Worm (Caenorhabditis elegans): Measurements from ENCODE around the gene pals-38.

The pals-38 gene

ce11 chrV:12408996-12409395 lies 37.8 kb downstream of the pals-38 start (continued):
- TF ChIP-seq fos-1 (tag; optimal IDR thresholded peaks at IDR 0.05) = peak; percentile 44

ce11 chrV:12408525-12408924 lies 38.3 kb downstream of the pals-38 start, which contains the start of gene cdr-4:
cdr-4 (minus strand) TSS chrV:12408625.
- TF ChIP-seq crh-2 (tag; optimal IDR thresholded peaks at IDR 0.05) (no peak), F13H6.1 (tag; optimal IDR thresholded peaks at IDR 0.05) (no peak), R02D3.7 (tag; optimal IDR thresholded peaks at IDR 0.05) (no peak), ztf-1 (GFP tag; conservative IDR thresholded peaks at IDR 0.05) (no peak), mbf-1 (tag; optimal IDR thresholded peaks at IDR 0.05) (no peak), ceh-82 (tag; optimal IDR thresholded peaks at IDR 0.05) (no peak), C34F6.9 (tag; optimal IDR thresholded peaks at IDR 0.05) (no peak), snpc-4 (tag; optimal IDR thresholded peaks at IDR 0.05) (no peak), ztf-11 (tag; optimal IDR thresholded peaks at IDR 0.05) (no peak), skn-1 (tag; optimal IDR thresholded peaks at IDR 0.05) (no peak), mab-5 (tag; optimal IDR thresholded peaks at IDR 0.05) (no peak), zag-1 (tag; optimal IDR thresholded peaks at IDR 0.05) (no peak), lin-11 (tag; optimal IDR thresholded peaks at IDR 0.05) (no peak), aly-2 (tag; optimal IDR thresholded peaks at IDR 0.05) (no peak)

- TF ChIP-seq ama-1 (optimal IDR thresholded peaks at IDR 0.05) (no peak), nhr-12 (tag; optimal IDR thresholded peaks at IDR 0.05) (no peak), nhr-77 (tag; optimal IDR thresholded peaks at IDR 0.05) (no peak), nhr-25 (tag; optimal IDR thresholded peaks at IDR 0.05) (no peak), unc-62 (GFP tag; optimal IDR thresholded peaks at IDR 0.05) (no peak), unc-55 (GFP tag; optimal IDR thresholded peaks at IDR 0.05) (no peak)
These were observed 40.3 kb downstream of the pals-38 start for ce11 chrV:12406514-12406913.

- TF ChIP-seq alr-1 (tag; optimal IDR thresholded peaks at IDR 0.05) (no peak), nhr-6 (tag; optimal IDR thresholded peaks at IDR 0.05) (no peak), ZK546.5 (tag; optimal IDR thresholded peaks at IDR 0.05) (no peak), unc-55 (GFP tag; optimal IDR thresholded peaks at IDR 0.05) (no peak), C34F6.9 (tag; optimal IDR thresholded peaks at IDR 0.05) (no peak), egl-27 (tag; optimal IDR thresholded peaks at IDR 0.05) (no peak), nhr-129 (tag; optimal IDR thresholded peaks at IDR 0.05) (no peak), unc-62 (GFP tag; optimal IDR thresholded peaks at IDR 0.05) (no peak), nhr-11 (tag; optimal IDR thresholded peaks at IDR 0.05) (no peak)
These were observed 40.9 kb downstream of the pals-38 start, which contains the start of gene K01D12.10 for ce11 chrV:12405929-12406328. K01D12.10 (plus strand) TSS chrV:12406229.

- TF ChIP-seq lin-39 (tag; optimal IDR thresholded peaks at IDR 0.05) (no peak), nhr-77 (tag; optimal IDR thresholded peaks at IDR 0.05) (no peak), F13H6.1 (tag; optimal IDR thresholded peaks at IDR 0.05) (no peak), unc-55 (GFP tag; optimal IDR thresholded peaks at IDR 0.05) (no peak), ztf-11 (tag; optimal IDR thresholded peaks at IDR 0.05) (no peak), ZK546.5 (tag; optimal IDR thresholded peaks at IDR 0.05) (no peak), ztf-4 (tag; optimal IDR thresholded peaks at IDR 0.05) (no peak)
These were observed 42.3 kb downstream of the pals-38 start, which contains the start of gene K01D12.9 for ce11 chrV:12404544-12404943. K01D12.9 (minus strand) TSS chrV:12404644.

ce11 chrV:12402355-12402754 lies 44.4 kb downstream of the pals-38 start, which contains the start of gene K01D12.8:
K01D12.8 (plus strand) TSS chrV:12402655.
- TF ChIP-seq egl-27 (tag; optimal IDR thresholded peaks at IDR 0.05) (no peak), R02D3.7 (tag; optimal IDR thresholded peaks at IDR 0.05) (no peak), zag-1 (tag; optimal IDR thresholded peaks at IDR 0.05) (no peak), nhr-25 (tag; optimal IDR thresholded peaks at IDR 0.05) (no peak), skn-1 (tag; optimal IDR thresholded peaks at IDR 0.05) (no peak), ceh-16 (tag; optimal IDR thresholded peaks at IDR 0.05) (no peak), peb-1 (tag; optimal IDR thresholded peaks at IDR 0.05) (no peak), ztf-11 (tag; optimal IDR thresholded peaks at IDR 0.05) (no peak), blmp-1 (tag; optimal IDR thresholded peaks at IDR 0.05; ENCODE audit: insufficient read depth) (no peak), ZK546.5 (tag; optimal IDR thresholded peaks at IDR 0.05) (no peak), snpc-4 (tag; optimal IDR thresholded peaks at IDR 0.05) (no peak), crh-2 (tag; optimal IDR thresholded peaks at IDR 0.05) (no peak), fos-1 (tag; optimal IDR thresholded peaks at IDR 0.05) (no peak), nhr-21 (tag; optimal IDR thresholded peaks at IDR 0.05) (no peak), sma-9 (GFP tag; optimal IDR thresholded peaks at IDR 0.05) (no peak), sma-9 (tag; optimal IDR thresholded peaks at IDR 0.05) (no peak), nhr-11 (tag; optimal IDR thresholded peaks at IDR 0.05) (no peak)

Measured in whole organism, L2 larva.